Fruit fly (Drosophila melanogaster): Measurements from ENCODE around the gene CG31952.

- TF ChIP-seq psq (optimal IDR thresholded peaks at IDR 0.05) (no peak), ttk (optimal IDR thresholded peaks at IDR 0.05) (no peak), insv (optimal IDR thresholded peaks at IDR 0.05) (no peak), Myc (optimal IDR thresholded peaks at IDR 0.05) (no peak), Sin3A (optimal IDR thresholded peaks at IDR 0.05) (no peak)
These were observed 1.1 kb downstream of the CG31952 start for dm6 chr2L:3417613-3418012.
